Fruit fly (Drosophila melanogaster) whole organism, prepupa: ENCODE data around the gene CG7275.

ENCODE experiments used
- Blimp-1 ChIP-seq: fragments of 200-800 bp; sonication (Bioruptor generic); optimal IDR thresholded peaks from 3 replicates; lab custom pipeline; 2017; ENCODE audit warnings: missing biosample characterization, missing genetic modification characterization, mild to moderate bottlenecking, moderate library complexity, missing genetic modification reagents
- CG10631 ChIP-seq: fragments of 200-800 bp; sonication (Bioruptor generic); optimal IDR thresholded peaks from 2 replicates; lab custom pipeline; 2016; ENCODE audit warnings: missing biosample characterization, missing genetic modification characterization
- CG10669 ChIP-seq: fragments of 200-800 bp; sonication (Bioruptor generic); optimal IDR thresholded peaks from 3 replicates; lab custom pipeline; 2018; ENCODE audit warnings: missing biosample characterization, mild to moderate bottlenecking, missing genetic modification characterization, moderate library complexity
- CG11762 ChIP-seq: fragments of 200-800 bp; sonication (Bioruptor generic); optimal IDR thresholded peaks from 3 replicates; lab custom pipeline; 2016; ENCODE audit warnings: missing biosample characterization, missing genetic modification characterization; ENCODE audit not compliant: insufficient read depth
- CG11902 ChIP-seq: fragments of 200-800 bp; sonication (Bioruptor generic); optimal IDR thresholded peaks from 3 replicates; lab custom pipeline; 2016; ENCODE audit warnings: missing biosample characterization, missing genetic modification characterization
- CG15336 ChIP-seq: fragments of 200-800 bp; sonication (Bioruptor generic); IDR thresholded peaks from 2 replicates; pipeline ENCODE4 v1.3.6; 2022; ENCODE audit warnings: missing biosample characterization, missing genetic modification characterization
- CG1621 ChIP-seq: fragments of 200-800 bp; sonication (Bioruptor generic); optimal IDR thresholded peaks from 3 replicates; lab custom pipeline; 2018; ENCODE audit warnings: missing biosample characterization, mild to moderate bottlenecking, missing genetic modification characterization
- CG16779 ChIP-seq: fragments of 200-800 bp; sonication (Bioruptor generic); optimal IDR thresholded peaks from 3 replicates; lab custom pipeline; 2017; ENCODE audit warnings: missing biosample characterization, mild to moderate bottlenecking, missing genetic modification characterization
- CG3032 ChIP-seq: fragments of 200-800 bp; optimal IDR thresholded peaks from 2 replicates; lab custom pipeline; 2019; ENCODE audit warnings: missing biosample characterization, mild to moderate bottlenecking, missing genetic modification characterization, moderate library complexity
- CG31627 ChIP-seq: fragments of 200-800 bp; sonication (Bioruptor generic); optimal IDR thresholded peaks from 3 replicates; lab custom pipeline; 2016; ENCODE audit warnings: missing biosample characterization, missing genetic modification characterization
- CG32006 ChIP-seq: fragments of 200-800 bp; sonication (Bioruptor generic); optimal IDR thresholded peaks from 3 replicates; lab custom pipeline; 2017; ENCODE audit warnings: missing biosample characterization, mild to moderate bottlenecking, missing genetic modification characterization
- CG3919 ChIP-seq: fragments of 200-800 bp; sonication (Bioruptor generic); optimal IDR thresholded peaks from 3 replicates; lab custom pipeline; 2016; ENCODE audit warnings: missing biosample characterization, missing genetic modification characterization
- CG6808 ChIP-seq: fragments of 200-800 bp; sonication (Bioruptor generic); optimal IDR thresholded peaks from 3 replicates; lab custom pipeline; 2017; ENCODE audit warnings: missing biosample characterization, missing genetic modification characterization, mild to moderate bottlenecking, moderate library complexity, missing genetic modification reagents
- CG6854 ChIP-seq: fragments of 200-800 bp; sonication (Bioruptor generic); optimal IDR thresholded peaks from 2 replicates; lab custom pipeline; 2017; ENCODE audit warnings: missing biosample characterization, mild to moderate bottlenecking, missing genetic modification characterization
- CG7368 ChIP-seq: fragments of 200-800 bp; sonication (Bioruptor generic); optimal IDR thresholded peaks from 3 replicates; lab custom pipeline; 2016; ENCODE audit warnings: missing biosample characterization, missing genetic modification characterization
- CG8119 ChIP-seq: fragments of 200-800 bp; sonication (Bioruptor generic); IDR thresholded peaks from 3 replicates; pipeline ENCODE4 v1.3.6; 2022; ENCODE audit warnings: missing biosample characterization, missing genetic modification characterization
- CG8319 ChIP-seq: fragments of 200-800 bp; sonication (Bioruptor generic); optimal IDR thresholded peaks from 3 replicates; lab custom pipeline; 2016; ENCODE audit warnings: missing biosample characterization, missing genetic modification characterization
- CG8632 ChIP-seq: fragments of 200-800 bp; sonication (Bioruptor generic); optimal IDR thresholded peaks from 3 replicates; lab custom pipeline; 2016; ENCODE audit warnings: missing biosample characterization, missing genetic modification characterization
- CG9139 ChIP-seq: fragments of 200-800 bp; sonication (Bioruptor generic); optimal IDR thresholded peaks from 3 replicates; lab custom pipeline; 2017; ENCODE audit warnings: missing biosample characterization, mild to moderate bottlenecking, missing genetic modification characterization
- Eip78C ChIP-seq: fragments of 200-800 bp; sonication (Bioruptor generic); peaks from one replicate; lab custom pipeline; 2016; ENCODE audit warnings: missing biosample characterization, missing genetic modification characterization
- Eip93F ChIP-seq: fragments of 200-800 bp; sonication (Bioruptor generic); optimal IDR thresholded peaks from 2 replicates; lab custom pipeline; 2016; ENCODE audit warnings: missing biosample characterization, mild to moderate bottlenecking, missing genetic modification characterization
- Ets21C ChIP-seq: fragments of 200-800 bp; sonication (Bioruptor generic); optimal IDR thresholded peaks from 3 replicates; lab custom pipeline; 2016; ENCODE audit warnings: missing biosample characterization, missing genetic modification characterization
- Ets96B ChIP-seq: fragments of 200-800 bp; optimal IDR thresholded peaks from 2 replicates; lab custom pipeline; 2019; ENCODE audit warnings: missing biosample characterization, mild to moderate bottlenecking, missing genetic modification characterization, moderate library complexity
- Gug ChIP-seq: fragments of 200-800 bp; sonication (Bioruptor generic); IDR thresholded peaks from 2 replicates; pipeline ENCODE4 v1.3.6; 2022; ENCODE audit warnings: missing biosample characterization, missing genetic modification characterization
- Hr38 ChIP-seq: sonication (Bioruptor generic); optimal IDR thresholded peaks from 2 replicates; lab custom pipeline; 2016; ENCODE audit warnings: missing biosample characterization, missing genetic modification characterization
- Hr39 ChIP-seq: fragments of 200-800 bp; sonication (Bioruptor generic); optimal IDR thresholded peaks from 2 replicates; lab custom pipeline; 2016; ENCODE audit warnings: missing biosample characterization, missing genetic modification characterization
- Hr4 ChIP-seq: fragments of 200-800 bp; sonication (Bioruptor generic); optimal IDR thresholded peaks from 3 replicates; lab custom pipeline; 2016; ENCODE audit warnings: missing biosample characterization, missing genetic modification characterization
- Lpt ChIP-seq: fragments of 200-800 bp; sonication (Bioruptor generic); optimal IDR thresholded peaks from 3 replicates; lab custom pipeline; 2016; ENCODE audit warnings: missing biosample characterization, missing genetic modification characterization
- OdsH ChIP-seq: fragments of 200-800 bp; sonication (Bioruptor generic); optimal IDR thresholded peaks from 3 replicates; lab custom pipeline; 2016; ENCODE audit warnings: missing biosample characterization, missing genetic modification characterization
- Smox ChIP-seq: fragments of 200-800 bp; sonication (Bioruptor generic); optimal IDR thresholded peaks from 3 replicates; lab custom pipeline; 2016; ENCODE audit warnings: missing biosample characterization, missing genetic modification characterization
- Sox102F ChIP-seq: fragments of 200-800 bp; sonication (Bioruptor generic); optimal IDR thresholded peaks from 2 replicates; lab custom pipeline; 2016; ENCODE audit warnings: missing biosample characterization, mild to moderate bottlenecking, missing genetic modification characterization
- Sox14 ChIP-seq: fragments of 200-800 bp; sonication (Bioruptor generic); optimal IDR thresholded peaks from 3 replicates; lab custom pipeline; 2016; ENCODE audit warnings: missing biosample characterization, missing genetic modification characterization
- Sox15 ChIP-seq: fragments of 200-800 bp; sonication (Bioruptor generic); optimal IDR thresholded peaks from 3 replicates; lab custom pipeline; 2016; ENCODE audit warnings: missing biosample characterization, missing genetic modification characterization
- achi ChIP-seq: fragments of 200-800 bp; sonication (Bioruptor generic); optimal IDR thresholded peaks from 3 replicates; lab custom pipeline; 2016; ENCODE audit warnings: missing biosample characterization, missing genetic modification characterization
- acj6 ChIP-seq: fragments of 200-800 bp; sonication (Bioruptor generic); optimal IDR thresholded peaks from 3 replicates; lab custom pipeline; 2016; ENCODE audit warnings: missing biosample characterization, missing genetic modification characterization
- dsx ChIP-seq: fragments of 200-800 bp; optimal IDR thresholded peaks from 3 replicates; lab custom pipeline; 2019; ENCODE audit warnings: missing biosample characterization, mild to moderate bottlenecking, missing genetic modification characterization, moderate library complexity; ENCODE audit not compliant: poor library complexity, severe bottlenecking
- eg ChIP-seq: fragments of 200-800 bp; sonication (Bioruptor generic); IDR thresholded peaks from 3 replicates; pipeline ENCODE4 v1.3.6; 2022; ENCODE audit warnings: missing biosample characterization, missing genetic modification characterization
- esn ChIP-seq: fragments of 200-800 bp; sonication (Bioruptor generic); optimal IDR thresholded peaks from 2 replicates; lab custom pipeline; 2016; ENCODE audit warnings: missing biosample characterization, mild to moderate bottlenecking, missing genetic modification characterization, moderate library complexity
- fd59A ChIP-seq: fragments of 200-800 bp; sonication (Bioruptor generic); optimal IDR thresholded peaks from 2 replicates; lab custom pipeline; 2017; ENCODE audit warnings: missing biosample characterization, mild to moderate bottlenecking, missing genetic modification characterization, missing genetic modification reagents
- fd85E ChIP-seq: fragments of 200-800 bp; sonication (Bioruptor generic); optimal IDR thresholded peaks from 3 replicates; lab custom pipeline; 2016; ENCODE audit warnings: missing biosample characterization, missing genetic modification characterization
- fkh ChIP-seq: fragments of 200-800 bp; sonication (Bioruptor generic); optimal IDR thresholded peaks from 3 replicates; lab custom pipeline; 2017; ENCODE audit warnings: missing biosample characterization, mild to moderate bottlenecking, missing genetic modification characterization, moderate library complexity
- pdm3 ChIP-seq: fragments of 200-800 bp; sonication (Bioruptor generic); optimal IDR thresholded peaks from 3 replicates; lab custom pipeline; 2016; ENCODE audit warnings: missing biosample characterization, missing genetic modification characterization
- spab ChIP-seq: fragments of 200-800 bp; sonication (Bioruptor generic); optimal IDR thresholded peaks from 2 replicates; lab custom pipeline; 2017; ENCODE audit warnings: missing biosample characterization, mild to moderate bottlenecking, missing genetic modification characterization, missing genetic modification reagents
- svp ChIP-seq: fragments of 200-800 bp; sonication (Bioruptor generic); peaks from one replicate; lab custom pipeline; 2016; ENCODE audit warnings: missing biosample characterization, missing genetic modification characterization
- topi ChIP-seq: fragments of 200-800 bp; sonication (Bioruptor generic); optimal IDR thresholded peaks from 3 replicates; lab custom pipeline; 2016; ENCODE audit warnings: missing biosample characterization, missing genetic modification characterization
- vri ChIP-seq: fragments of 200-800 bp; sonication (Bioruptor generic); optimal IDR thresholded peaks from 3 replicates; lab custom pipeline; 2016; ENCODE audit warnings: missing biosample characterization, mild to moderate bottlenecking, missing genetic modification characterization

CG7275 gene

DNA sequence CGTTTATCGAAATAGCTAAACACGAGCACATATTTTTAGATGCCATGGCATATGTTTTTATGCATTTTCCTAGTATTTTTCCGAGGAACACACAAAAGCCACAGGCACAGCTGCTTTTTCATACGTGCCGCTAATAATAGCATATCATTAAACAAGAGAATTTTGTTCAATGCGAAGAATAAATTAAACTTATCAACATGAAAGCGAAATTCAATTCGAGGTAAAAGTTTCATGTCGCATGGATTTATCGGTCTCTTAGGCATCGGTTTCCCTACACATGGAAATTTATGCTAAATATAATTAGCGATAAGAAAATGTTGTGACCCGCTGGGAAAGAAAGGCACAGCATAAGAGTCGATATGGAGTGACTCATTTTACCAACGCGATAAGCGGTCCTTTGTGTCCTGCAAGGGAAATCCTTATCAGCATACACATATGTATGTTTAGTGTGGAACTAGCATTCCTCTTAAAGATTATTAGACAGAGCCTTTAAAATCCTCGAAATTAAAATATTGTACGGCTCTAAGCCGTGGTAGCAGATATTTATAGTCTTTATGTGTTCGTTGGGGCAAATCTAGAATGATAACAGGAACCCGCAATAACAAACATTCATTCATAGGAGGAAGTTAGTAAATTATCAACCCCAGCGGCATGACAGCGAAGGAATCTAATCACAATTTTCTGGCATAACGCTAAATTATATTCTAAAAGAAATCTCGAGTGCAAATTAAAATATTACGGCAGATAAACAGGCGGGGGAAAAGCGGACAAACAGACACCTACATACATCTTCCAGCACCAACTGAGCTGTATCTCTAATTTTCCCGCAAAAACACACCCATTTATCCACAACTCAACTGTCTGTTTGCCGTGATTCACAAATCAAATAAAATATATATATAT lies 32.9 kb downstream of the CG7275 start, which contains the start of gene CG43248:
Gene CG43248 (minus strand): TSS at position 51 of the 903 bp plus-strand sequence.
- TF ChIP-seq Sox15 (GFP tag; lab: Kevin White, UChicago), result no peak

DNA sequence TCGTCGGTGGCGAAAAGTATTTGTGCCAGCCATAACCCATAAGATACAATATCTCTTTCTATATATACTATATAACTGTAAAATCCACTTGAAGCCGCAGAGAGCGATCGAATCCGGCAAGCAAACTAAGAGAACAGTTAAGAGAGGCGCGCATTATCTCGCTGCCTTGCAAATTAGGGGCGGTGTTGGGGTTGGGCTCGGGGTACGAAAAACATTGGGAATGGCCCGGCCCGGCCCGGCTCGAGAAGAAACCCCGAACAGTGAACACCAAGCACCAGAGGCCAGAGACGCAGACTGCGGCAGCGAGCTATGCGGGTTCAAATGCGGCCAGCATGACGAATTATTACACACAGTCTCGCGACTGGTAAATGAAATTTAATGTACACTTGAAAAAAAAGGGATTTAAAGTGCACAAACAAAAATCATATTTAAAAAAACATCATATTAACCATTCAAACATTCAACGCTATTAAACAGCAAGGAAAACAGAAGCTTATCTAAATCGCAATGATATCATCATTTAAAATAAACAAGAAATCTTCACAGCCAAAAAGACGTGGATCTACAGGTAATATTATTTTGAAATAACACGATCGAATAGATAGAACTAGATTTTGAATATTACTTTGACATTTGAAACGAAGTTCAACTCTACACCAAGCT lies 33.7 kb downstream of the CG7275 start:
- TF ChIP-seq svp (peak; percentile 95), acj6 (GFP tag; lab: Kevin White, UChicago) (peak; percentile 1), Smox (GFP tag; lab: Kevin White, UChicago) (peak; percentile 42), CG10669 (GFP tag; lab: Kevin White, UChicago) (peak; percentile 35), eg (GFP tag; lab: Robert Waterston, UW) (peak; percentile 72; the same call in 2 of the 3 replicates), CG31627 (peak; percentile 41), CG11902 (GFP tag; lab: Kevin White, UChicago) (no peak), CG8632 (GFP tag; lab: Kevin White, UChicago) (no peak), Gug (GFP tag; lab: Robert Waterston, UW) (peak; percentile 58), vri (peak; percentile 55), fkh (GFP tag; lab: Kevin White, UChicago) (no peak), Sox102F (GFP tag; lab: Kevin White, UChicago) (no peak), fd85E (no peak), Blimp-1 (GFP tag; lab: Kevin White, UChicago) (peak; percentile 2), Sox14 (peak; percentile 21), Hr39 (GFP tag; lab: Kevin White, UChicago) (peak; percentile 61), Sox15 (GFP tag; lab: Kevin White, UChicago) (no peak), CG1621 (tag; lab: Kevin White, UChicago) (peak; percentile 53), spab (GFP tag; lab: Kevin White, UChicago) (peak; percentile 52), CG32006 (GFP tag; lab: Kevin White, UChicago) (peak; percentile 68), esn (GFP tag; lab: Kevin White, UChicago) (peak; percentile 47), dsx (GFP tag; lab: Kevin White, UChicago) (peak; percentile 30), CG8319 (GFP tag; lab: Kevin White, UChicago) (peak; percentile 3), fd59A (GFP tag; lab: Kevin White, UChicago) (no peak), achi (peak; percentile 11), Hr4 (GFP tag; lab: Kevin White, UChicago) (peak; percentile 47), pdm3 (GFP tag; lab: Kevin White, UChicago) (peak; percentile 41), Lpt (GFP tag; lab: Kevin White, UChicago) (peak; percentile 31), topi (GFP tag; lab: Kevin White, UChicago) (peak; percentile 63), CG7368 (GFP tag; lab: Kevin White, UChicago) (no peak), CG6854 (peak; percentile 56), CG11762 (GFP tag; lab: Kevin White, UChicago) (peak; percentile 44), CG9139 (no peak), CG3919 (GFP tag; lab: Kevin White, UChicago) (peak; percentile 66), OdsH (GFP tag; lab: Kevin White, UChicago) (peak; percentile 1), CG10631 (peak; percentile 49), CG15336 (GFP tag; lab: Robert Waterston, UW) (no peak), Eip78C (GFP tag; lab: Kevin White, UChicago) (peak; percentile 81), Ets21C (peak; percentile 27), CG6808 (GFP tag; lab: Kevin White, UChicago) (no peak), CG8119 (GFP tag; lab: Robert Waterston, UW) (peak; percentile 48; the same call in 2 of the 3 replicates), Eip93F (peak; percentile 34), CG16779 (tag; lab: Kevin White, UChicago) (no peak), Hr38 (GFP tag; lab: Kevin White, UChicago) (no peak), CG3032 (tag; lab: Kevin White, UChicago) (peak; percentile 43), Ets96B (tag; lab: Kevin White, UChicago) (peak; percentile 10)
